Fruit fly (Drosophila melanogaster) Kc167 (cell line): ENCODE data around the gene CG10738.

Source experiments
- Myc ChIP-seq: fragments of >200 bp; optimal IDR thresholded peaks from 2 replicates; lab custom pipeline; 2017; ENCODE audit warnings: missing external identifiers
- Sin3A ChIP-seq: fragments of >200 bp; optimal IDR thresholded peaks from 2 replicates; lab custom pipeline; 2018; ENCODE audit warnings: missing external identifiers
- h ChIP-seq: fragments of >200 bp; optimal IDR thresholded peaks from 3 replicates; lab custom pipeline; 2018; ENCODE audit warnings: missing external identifiers
- insv ChIP-seq: fragments of >200 bp; optimal IDR thresholded peaks from 3 replicates; lab custom pipeline; 2018; ENCODE audit warnings: missing external identifiers
- psq ChIP-seq: fragments of >200 bp; optimal IDR thresholded peaks from 2 replicates; lab custom pipeline; 2017; ENCODE audit warnings: missing external identifiers
- ttk ChIP-seq: sonication (Bioruptor generic); optimal IDR thresholded peaks from 2 replicates; lab custom pipeline; 2017; ENCODE audit warnings: missing external identifiers

dm6 chr3L:13432791-13433190 is 17.8 kb upstream of the CG10738 start:
- TF ChIP-seq insv (lab: Kevin White, UChicago) (no peak), psq (lab: Kevin White, UChicago) (no peak), ttk (no peak), h (lab: Kevin White, UChicago) (no peak), Myc (lab: Kevin White, UChicago) (no peak), Sin3A (lab: Kevin White, UChicago) (no peak)
